Worm (Caenorhabditis elegans): Measurements from ENCODE around the gene mrps-21.

ce11 chrIV:4660151-4661041 is 1.1 kb upstream of the mrps-21 start, which contains the start of the genes F29B9.11 and jmjd-1.2:
- TF ChIP-seq K09A11.1 (tag; optimal IDR thresholded peaks at IDR 0.05; ENCODE audit: insufficient read depth) (no peak), pag-3 (tag; optimal IDR thresholded peaks at IDR 0.05; ENCODE audit: borderline replicate concordance) (peak; percentile 88), pros-1 (tag; optimal IDR thresholded peaks at IDR 0.05) (no peak), unc-55 (GFP tag; optimal IDR thresholded peaks at IDR 0.05) (peak; percentile 65), tbx-7 (tag; optimal IDR thresholded peaks at IDR 0.05) (peak; percentile 99), pha-4 (tag; optimal IDR thresholded peaks at IDR 0.05) (no peak), fkh-10 (GFP tag; optimal IDR thresholded peaks at IDR 0.05) (no peak), tbx-2 (tag; optimal IDR thresholded peaks at IDR 0.05) (peak; percentile 99), rnt-1 (tag; optimal IDR thresholded peaks at IDR 0.05) (peak; percentile 97), pqm-1 (tag; optimal IDR thresholded peaks at IDR 0.05) (peak; percentile 92)

Measured in whole organism, late embryonic.